Worm (Caenorhabditis elegans): Measurements from ENCODE around the gene Y53F4B.11.

ce11 chrII:15004538-15004937 lies 6.0 kb upstream of the Y53F4B.11 start:
- TF ChIP-seq sem-4 (tag; optimal IDR thresholded peaks at IDR 0.05) = no peak
- TF ChIP-seq nhr-237 (tag; optimal IDR thresholded peaks at IDR 0.05) = no peak
- TF ChIP-seq nhr-77 (tag; optimal IDR thresholded peaks at IDR 0.05) = no peak
- no peak for TF ChIP-seq lin-13 (GFP tag; optimal IDR thresholded peaks at IDR 0.05)
- TF ChIP-seq ama-1 (optimal IDR thresholded peaks at IDR 0.05) = no peak
- TF ChIP-seq fos-1 (tag; optimal IDR thresholded peaks at IDR 0.05) = no peak

Measured in whole organism, L2 larva.